Worm (Caenorhabditis elegans) whole organism, L3 larva: ENCODE measurements around the gene ttr-18.

Experiments used
- R02D3.7 ChIP-seq: fragments of 150-350 bp; optimal IDR thresholded peaks from 2 replicates; lab custom pipeline; 2014; ENCODE audit warnings: missing biosample characterization, missing genetic modification characterization
- aly-2 ChIP-seq: fragments of 150-350 bp; optimal IDR thresholded peaks from 2 replicates; lab custom pipeline; 2014; ENCODE audit warnings: missing biosample characterization, missing genetic modification characterization
- ceh-28 ChIP-seq: fragments of 150-350 bp; optimal IDR thresholded peaks from 2 replicates; lab custom pipeline; 2014; ENCODE audit warnings: missing biosample characterization, missing genetic modification reagents, missing genetic modification characterization
- ceh-82 ChIP-seq: fragments of 150-350 bp; optimal IDR thresholded peaks from 2 replicates; lab custom pipeline; 2014; ENCODE audit warnings: missing biosample characterization, missing genetic modification characterization
- ceh-9 ChIP-seq: sonication (generic microtip); optimal IDR thresholded peaks from 2 replicates; lab custom pipeline; 2018; ENCODE audit warnings: missing biosample characterization, missing genetic modification characterization
- daf-12 ChIP-seq: fragments of 150-350 bp; optimal IDR thresholded peaks from 2 replicates; lab custom pipeline; 2014; ENCODE audit warnings: missing biosample characterization, missing genetic modification reagents, missing genetic modification characterization
- egl-27 ChIP-seq: sonication (generic microtip); optimal IDR thresholded peaks from 4 replicates; lab custom pipeline; 2017; ENCODE audit warnings: missing biosample characterization, missing genetic modification reagents, missing genetic modification characterization
- egl-5 ChIP-seq: fragments of 150-350 bp; optimal IDR thresholded peaks from 2 replicates; lab custom pipeline; 2017; ENCODE audit warnings: missing biosample characterization, missing genetic modification reagents, missing genetic modification characterization, inconsistent platforms
- elt-1 ChIP-seq: fragments of 150-350 bp; optimal IDR thresholded peaks from 2 replicates; lab custom pipeline; 2014; ENCODE audit warnings: missing biosample characterization, missing genetic modification characterization
- elt-2 ChIP-seq: sonication (generic microtip); optimal IDR thresholded peaks from 2 replicates; lab custom pipeline; 2016; ENCODE audit warnings: missing genetic modification reagents, mild to moderate bottlenecking, missing genetic modification characterization, missing compliant biosample characterization
- elt-3 ChIP-seq, 3 experiments: fragments of 150-350 bp in 1 of 3; sonication (generic microtip) in 2 of 3; optimal IDR thresholded peaks; 2 replicates in 2 of 3; 4 replicates in 1 of 3; lab custom pipeline; 2014 to 2017; ENCODE audit warnings: missing biosample characterization in 3 of 3, missing genetic modification characterization in 3 of 3
- eor-1 ChIP-seq, 2 experiments: fragments of 150-350 bp; optimal IDR thresholded peaks; 2 replicates each; lab custom pipeline; 2014 to 2018; ENCODE audit warnings: missing biosample characterization in 2 of 2, missing genetic modification characterization in 2 of 2
- fkh-10 ChIP-seq: sonication (generic microtip); optimal IDR thresholded peaks from 2 replicates; lab custom pipeline; 2017; ENCODE audit warnings: missing biosample characterization, missing genetic modification reagents, missing genetic modification characterization
- fos-1 ChIP-seq: fragments of 150-350 bp; optimal IDR thresholded peaks from 2 replicates; lab custom pipeline; 2014; ENCODE audit warnings: missing biosample characterization, missing genetic modification characterization
- hmg-11 ChIP-seq: sonication (generic microtip); optimal IDR thresholded peaks from 2 replicates; lab custom pipeline; 2016; ENCODE audit warnings: missing genetic modification characterization, missing compliant biosample characterization
- jun-1 ChIP-seq: fragments of 150-350 bp; optimal IDR thresholded peaks from 2 replicates; lab custom pipeline; 2014; ENCODE audit warnings: missing biosample characterization, missing genetic modification reagents, missing genetic modification characterization
- lin-15B ChIP-seq: fragments of 150-350 bp; optimal IDR thresholded peaks from 2 replicates; lab custom pipeline; 2014; ENCODE audit warnings: missing biosample characterization, missing genetic modification characterization
- lin-39 ChIP-seq: fragments of 150-350 bp; optimal IDR thresholded peaks from 2 replicates; lab custom pipeline; 2018; ENCODE audit warnings: missing biosample characterization, missing genetic modification reagents, missing genetic modification characterization
- lsy-12 ChIP-seq: sonication (generic microtip); optimal IDR thresholded peaks from 2 replicates; lab custom pipeline; 2016; ENCODE audit warnings: mild to moderate bottlenecking, missing genetic modification characterization, missing compliant biosample characterization
- mml-1 ChIP-seq: fragments of 150-350 bp; sonication (generic microtip); optimal IDR thresholded peaks from 3 replicates; lab custom pipeline; 2014; ENCODE audit warnings: missing biosample characterization, missing genetic modification characterization
- nfya-1 ChIP-seq: sonication (generic microtip); optimal IDR thresholded peaks from 2 replicates; lab custom pipeline; 2017; ENCODE audit warnings: missing genetic modification characterization, mild to moderate bottlenecking, missing compliant biosample characterization, antibody characterized with exemption, moderate library complexity; ENCODE audit not compliant: insufficient read depth
- nhr-11 ChIP-seq: fragments of 150-350 bp; optimal IDR thresholded peaks from 2 replicates; lab custom pipeline; 2014; ENCODE audit warnings: missing biosample characterization, missing genetic modification characterization
- nhr-12 ChIP-seq: fragments of 150-350 bp; optimal IDR thresholded peaks from 2 replicates; lab custom pipeline; 2014; ENCODE audit warnings: missing biosample characterization, missing genetic modification characterization
- nhr-23 ChIP-seq: fragments of 150-350 bp; optimal IDR thresholded peaks from 2 replicates; lab custom pipeline; 2014; ENCODE audit warnings: missing biosample characterization, missing genetic modification reagents, missing genetic modification characterization
- nhr-25 ChIP-seq: sonication (generic microtip); optimal IDR thresholded peaks from 2 replicates; lab custom pipeline; 2017; ENCODE audit warnings: missing biosample characterization, missing genetic modification characterization
- nhr-28 ChIP-seq: fragments of 150-350 bp; optimal IDR thresholded peaks from 2 replicates; lab custom pipeline; 2014; ENCODE audit warnings: missing biosample characterization, missing genetic modification characterization
- nhr-43 ChIP-seq: sonication (generic microtip); optimal IDR thresholded peaks from 2 replicates; lab custom pipeline; 2016; ENCODE audit warnings: mild to moderate bottlenecking, missing genetic modification characterization, missing compliant biosample characterization; ENCODE audit not compliant: poor library complexity, severe bottlenecking
- nhr-67 ChIP-seq: fragments of 150-350 bp; optimal IDR thresholded peaks from 2 replicates; lab custom pipeline; 2014; ENCODE audit warnings: missing biosample characterization, missing genetic modification characterization
- nhr-77 ChIP-seq: fragments of 150-350 bp; optimal IDR thresholded peaks from 2 replicates; lab custom pipeline; 2014; ENCODE audit warnings: missing biosample characterization, missing genetic modification characterization
- pha-4 ChIP-seq: fragments of 150-350 bp; optimal IDR thresholded peaks from 2 replicates; lab custom pipeline; 2014; ENCODE audit warnings: missing biosample characterization, missing genetic modification reagents, missing genetic modification characterization
- skn-1 ChIP-seq: fragments of 150-350 bp; optimal IDR thresholded peaks from 2 replicates; lab custom pipeline; 2014; ENCODE audit warnings: missing biosample characterization, missing genetic modification characterization
- snpc-4 ChIP-seq: fragments of 150-350 bp; optimal IDR thresholded peaks from 2 replicates; lab custom pipeline; 2014; ENCODE audit warnings: missing biosample characterization, missing genetic modification characterization
- tbx-2 ChIP-seq: sonication (generic microtip); optimal IDR thresholded peaks from 2 replicates; lab custom pipeline; 2016; ENCODE audit warnings: mild to moderate bottlenecking, missing genetic modification characterization, missing compliant biosample characterization
- unc-39 ChIP-seq: sonication (generic microtip); optimal IDR thresholded peaks from 4 replicates; lab custom pipeline; 2017; ENCODE audit warnings: missing biosample characterization, missing genetic modification characterization
- unc-62 ChIP-seq: fragments of 150-350 bp; sonication (generic microtip); optimal IDR thresholded peaks from 4 replicates; lab custom pipeline; 2014; ENCODE audit warnings: missing biosample characterization, missing genetic modification reagents, missing genetic modification characterization
- zag-1 ChIP-seq: fragments of 150-350 bp; optimal IDR thresholded peaks from 2 replicates; lab custom pipeline; 2014; ENCODE audit warnings: missing biosample characterization, missing genetic modification characterization
- ztf-11 ChIP-seq: fragments of 150-350 bp; optimal IDR thresholded peaks from 2 replicates; lab custom pipeline; 2014; ENCODE audit warnings: missing biosample characterization, missing genetic modification characterization
- ztf-4 ChIP-seq: fragments of 150-350 bp; optimal IDR thresholded peaks from 2 replicates; lab custom pipeline; 2014; ENCODE audit warnings: missing biosample characterization, missing genetic modification characterization

The ttr-18 gene

ce11 chrII:11486698-11487234, at the start of gene ttr-18:
TSS of gene ttr-18 (minus strand) at chrII:11486748.
- peak; percentile 37 for TF ChIP-seq nhr-25 (tag; lab: Kevin White, UChicago)
- TF ChIP-seq ceh-82, result no peak
- TF ChIP-seq elt-1 (tag; lab: Kevin White, UChicago), result no peak
- peak; percentile 12 for TF ChIP-seq egl-27
- TF ChIP-seq ceh-9 (tag; lab: Kevin White, UChicago), result no peak
- TF ChIP-seq unc-39 (tag; lab: Kevin White, UChicago), result no peak
- TF ChIP-seq elt-3 (tag; optimal IDR thresholded peaks at IDR 0.05; lab: Kevin White, UChicago), result no peak
- peak; percentile 4 for TF ChIP-seq nhr-23 (tag; lab: Kevin White, UChicago)
- no peak for TF ChIP-seq nhr-12 (tag; lab: Kevin White, UChicago)
- TF ChIP-seq mml-1, result no peak
- TF ChIP-seq skn-1 (tag; lab: Kevin White, UChicago), result no peak
- no peak for TF ChIP-seq R02D3.7 (tag; lab: Kevin White, UChicago)
- TF ChIP-seq, all 47 proteins: peak for 3

- TF ChIP-seq pha-4, result no peak
- TF ChIP-seq ztf-11, result no peak
- no peak for TF ChIP-seq ztf-4
- no peak for TF ChIP-seq aly-2 (tag; lab: Kevin White, UChicago)
- no peak for TF ChIP-seq unc-39 (tag; lab: Kevin White, UChicago)
- TF ChIP-seq hmg-11, result no peak
- TF ChIP-seq nhr-77 (tag; lab: Kevin White, UChicago), result no peak
- TF ChIP-seq skn-1 (tag; lab: Kevin White, UChicago), result no peak
- no peak for TF ChIP-seq zag-1 (tag; lab: Kevin White, UChicago)
- no peak for TF ChIP-seq lin-39
- no peak for TF ChIP-seq egl-5 (tag; lab: Kevin White, UChicago)
- no peak for TF ChIP-seq mml-1
- no peak for TF ChIP-seq unc-62 (GFP tag; lab: Kevin White, UChicago)
- TF ChIP-seq nhr-28 (tag; lab: Kevin White, UChicago), result no peak
Measured at ce11 chrII:11535924-11536323, 49.4 kb upstream of the ttr-18 start.

ce11 chrII:11535429-11535828, 48.9 kb upstream of the ttr-18 start:
- TF ChIP-seq nhr-67 (tag; lab: Kevin White, UChicago), result no peak
- TF ChIP-seq daf-12, result no peak
- no peak for TF ChIP-seq elt-1 (tag; lab: Kevin White, UChicago)
- TF ChIP-seq fos-1 (tag; lab: Kevin White, UChicago), result no peak
- no peak for TF ChIP-seq tbx-2 (tag; lab: Kevin White, UChicago)
- TF ChIP-seq nhr-28 (tag; lab: Kevin White, UChicago), result no peak
- TF ChIP-seq lin-15B, result no peak
- no peak for TF ChIP-seq skn-1 (tag; lab: Kevin White, UChicago)
- TF ChIP-seq ztf-11, result no peak
- no peak for TF ChIP-seq mml-1
- no peak for TF ChIP-seq R02D3.7 (tag; lab: Kevin White, UChicago)
- no peak for TF ChIP-seq eor-1 (tag; optimal IDR thresholded peaks at IDR 0.05; lab: Kevin White, UChicago)
- no peak for TF ChIP-seq nhr-77 (tag; lab: Kevin White, UChicago)
- TF ChIP-seq egl-5 (tag; lab: Kevin White, UChicago), result no peak

ce11 chrII:11534429-11535099, 48.0 kb upstream of the ttr-18 start, which contains the start of gene Y62F5A.12:
TSS of gene Y62F5A.12 (minus strand) at chrII:11534479.
- peak; percentile 54 for TF ChIP-seq nfya-1 (tag; lab: Kevin White, UChicago)
- peak; percentile 72 for TF ChIP-seq ceh-28 (tag; lab: Kevin White, UChicago)
- peak; percentile 81 for TF ChIP-seq lsy-12 (tag; lab: Kevin White, UChicago)
- TF ChIP-seq nhr-11 (tag; lab: Kevin White, UChicago), result peak; percentile 2
- peak; percentile 36 for TF ChIP-seq lin-39
- peak; percentile 18 for TF ChIP-seq ztf-4
- peak; percentile 76 for TF ChIP-seq snpc-4 (tag; lab: Kevin White, UChicago)
- TF ChIP-seq lin-15B, result peak; percentile 81
- peak; percentile 57 for TF ChIP-seq R02D3.7 (tag; lab: Kevin White, UChicago)
- TF ChIP-seq ceh-82, result peak; percentile 67
- TF ChIP-seq nhr-23 (tag; lab: Kevin White, UChicago), result peak; percentile 64
- TF ChIP-seq jun-1, result peak; percentile 77
- TF ChIP-seq hmg-11, result peak; percentile 18
- peak; percentile 67 for TF ChIP-seq pha-4
- peak; percentile 47 for TF ChIP-seq tbx-2 (tag; lab: Kevin White, UChicago)
- TF ChIP-seq fkh-10, result peak; percentile 18
- TF ChIP-seq nhr-43, result peak; percentile 67
- peak; percentile 46 for TF ChIP-seq nhr-25 (tag; lab: Kevin White, UChicago)
- TF ChIP-seq elt-2 (tag; lab: Kevin White, UChicago), result peak; percentile 40
